Worm (Caenorhabditis elegans): Measurements from ENCODE around the gene gst-3.

ce11 chrIV:10180133-10180749 lies 40.2 kb upstream of the gst-3 start, which contains the start of gene gta-1:
- TF ChIP-seq nhr-25 (tag; optimal IDR thresholded peaks at IDR 0.05; ENCODE audit: borderline replicate concordance, insufficient read depth) (no peak), snpc-4 (tag; optimal IDR thresholded peaks at IDR 0.05) (no peak), pqm-1 (tag; optimal IDR thresholded peaks at IDR 0.05) (no peak), unc-62 (GFP tag; optimal IDR thresholded peaks at IDR 0.05 in 1 of 2) (no peak), unc-62 (tag; optimal IDR thresholded peaks at IDR 0.05) (no peak), nhr-77 (tag; optimal IDR thresholded peaks at IDR 0.05) (peak; percentile 13), dmd-9 (GFP tag; IDR thresholded peaks at IDR 0.05) (no peak), T20F7.1 (GFP tag; optimal IDR thresholded peaks at IDR 0.05) (no peak), egl-43 (GFP tag; IDR thresholded peaks at IDR 0.05) (no peak), daf-8 (GFP tag; IDR thresholded peaks at IDR 0.05) (no peak), lin-13 (GFP tag; optimal IDR thresholded peaks at IDR 0.05) (no peak), fkh-10 (GFP tag; optimal IDR thresholded peaks at IDR 0.05) (peak; percentile 16), lir-3 (tag; optimal IDR thresholded peaks at IDR 0.05) (no peak), ceh-28 (tag; optimal IDR thresholded peaks at IDR 0.05) (no peak)

All from whole organism, L4 larva.